Worm (Caenorhabditis elegans) whole organism, late embryonic: ENCODE results near the gene rsp-3.

Source experiments
- F13H6.1 ChIP-seq: sonication (generic microtip); optimal IDR thresholded peaks from 2 replicates; lab custom pipeline; 2016; ENCODE audit warnings: missing genetic modification characterization, missing compliant biosample characterization
- K09A11.1 ChIP-seq: sonication (generic microtip); optimal IDR thresholded peaks from 2 replicates; lab custom pipeline; 2017; ENCODE audit warnings: antibody characterized with exemption, mild to moderate bottlenecking, missing genetic modification characterization, missing compliant biosample characterization; ENCODE audit not compliant: insufficient read depth
- T23F11.4 ChIP-seq: fragments of 200-800 bp; sonication (Bioruptor generic); optimal IDR thresholded peaks from 2 replicates; lab custom pipeline; 2018; ENCODE audit warnings: mild to moderate bottlenecking, missing genetic modification characterization, missing compliant biosample characterization
- Y22D7AL.16 ChIP-seq: sonication (generic microtip); optimal IDR thresholded peaks from 2 replicates; lab custom pipeline; 2016; ENCODE audit warnings: missing genetic modification characterization, missing compliant biosample characterization
- ceh-14 ChIP-seq: sonication (generic microtip); optimal IDR thresholded peaks from 2 replicates; lab custom pipeline; 2016; ENCODE audit warnings: missing genotype, missing genetic modification characterization, missing compliant biosample characterization
- ceh-22 ChIP-seq: sonication (generic microtip); optimal IDR thresholded peaks from 2 replicates; lab custom pipeline; 2017; ENCODE audit warnings: missing biosample characterization, missing genetic modification characterization
- ceh-34 ChIP-seq: sonication (generic microtip); optimal IDR thresholded peaks from 2 replicates; lab custom pipeline; 2016; ENCODE audit warnings: mild to moderate bottlenecking, missing genetic modification characterization, missing compliant biosample characterization
- ceh-48 ChIP-seq: sonication (generic microtip); optimal IDR thresholded peaks from 2 replicates; lab custom pipeline; 2016; ENCODE audit warnings: missing genetic modification characterization, inconsistent platforms, missing compliant biosample characterization
- che-1 ChIP-seq: sonication (generic microtip); optimal IDR thresholded peaks from 2 replicates; lab custom pipeline; 2016; ENCODE audit warnings: mild to moderate bottlenecking, missing genetic modification characterization, missing compliant biosample characterization
- dmd-4 ChIP-seq: sonication (generic microtip); optimal IDR thresholded peaks from 2 replicates; lab custom pipeline; 2016; ENCODE audit warnings: borderline replicate concordance, missing genetic modification characterization, missing compliant biosample characterization
- ets-4 ChIP-seq: sonication (generic microtip); optimal IDR thresholded peaks from 2 replicates; lab custom pipeline; 2016; ENCODE audit warnings: missing genetic modification characterization, missing compliant biosample characterization
- eyg-1 ChIP-seq: sonication (generic microtip); optimal IDR thresholded peaks from 2 replicates; lab custom pipeline; 2016; ENCODE audit warnings: missing genotype, missing genetic modification characterization, missing compliant biosample characterization
- fkh-10 ChIP-seq: fragments of 150-350 bp; optimal IDR thresholded peaks from 2 replicates; lab custom pipeline; 2014; ENCODE audit warnings: missing biosample characterization, missing genetic modification reagents, missing genetic modification characterization
- fkh-6 ChIP-seq: sonication (generic microtip); optimal IDR thresholded peaks from 2 replicates; lab custom pipeline; 2016; ENCODE audit warnings: missing genetic modification characterization, missing compliant biosample characterization
- gmeb-2 ChIP-seq: sonication (generic microtip); optimal IDR thresholded peaks from 2 replicates; lab custom pipeline; 2016; ENCODE audit warnings: missing genetic modification characterization, inconsistent platforms, missing compliant biosample characterization
- hlh-30 ChIP-seq: sonication (generic microtip); optimal IDR thresholded peaks from 2 replicates; lab custom pipeline; 2017; ENCODE audit warnings: antibody characterized with exemption, missing genetic modification characterization, missing compliant biosample characterization; ENCODE audit not compliant: insufficient read depth
- hlh-8 ChIP-seq: sonication (generic microtip); optimal IDR thresholded peaks from 2 replicates; lab custom pipeline; 2016; ENCODE audit warnings: missing genotype, missing genetic modification characterization, missing compliant biosample characterization
- madf-2 ChIP-seq: sonication (generic microtip); optimal IDR thresholded peaks from 2 replicates; lab custom pipeline; 2017; ENCODE audit warnings: missing genetic modification characterization, missing compliant biosample characterization
- mec-3 ChIP-seq: sonication (generic microtip); optimal IDR thresholded peaks from 2 replicates; lab custom pipeline; 2016; ENCODE audit warnings: borderline replicate concordance, missing genetic modification characterization, missing compliant biosample characterization
- nfya-1 ChIP-seq: sonication (generic microtip); optimal IDR thresholded peaks from 2 replicates; lab custom pipeline; 2017; ENCODE audit warnings: missing genetic modification characterization, mild to moderate bottlenecking, missing compliant biosample characterization, antibody characterized with exemption, moderate library complexity
- nhr-232 ChIP-seq: sonication (generic microtip); optimal IDR thresholded peaks from 2 replicates; lab custom pipeline; 2016; ENCODE audit warnings: missing genetic modification characterization, missing compliant biosample characterization
- odd-2 ChIP-seq: sonication (generic microtip); optimal IDR thresholded peaks from 2 replicates; lab custom pipeline; 2017; ENCODE audit warnings: antibody characterized with exemption, mild to moderate bottlenecking, missing genetic modification characterization, missing compliant biosample characterization
- pag-3 ChIP-seq: sonication (generic microtip); optimal IDR thresholded peaks from 2 replicates; lab custom pipeline; 2016; ENCODE audit warnings: missing compliant biosample characterization, missing genetic modification characterization, borderline replicate concordance
- pha-4 ChIP-seq: fragments of 150-350 bp; optimal IDR thresholded peaks from 2 replicates; lab custom pipeline; 2018; ENCODE audit warnings: missing biosample characterization, missing genetic modification reagents, missing genetic modification characterization
- pros-1 ChIP-seq: fragments of 150-350 bp; optimal IDR thresholded peaks from 2 replicates; lab custom pipeline; 2014; ENCODE audit warnings: missing biosample characterization, missing genetic modification reagents, missing genetic modification characterization
- sox-4 ChIP-seq: sonication (generic microtip); optimal IDR thresholded peaks from 2 replicates; lab custom pipeline; 2017; ENCODE audit warnings: mild to moderate bottlenecking, missing genetic modification characterization, inconsistent platforms, missing compliant biosample characterization
- ttx-3 ChIP-seq: sonication (generic microtip); optimal IDR thresholded peaks from 2 replicates; lab custom pipeline; 2016; ENCODE audit warnings: missing genetic modification reagents, missing genetic modification characterization, missing compliant biosample characterization
- unc-3 ChIP-seq, 2 experiments: fragments of 200-800 bp in 1 of 2; sonication (Bioruptor generic) in 1 of 2; sonication (generic microtip) in 1 of 2; conservative IDR thresholded peaks in 1 of 2; optimal IDR thresholded peaks in 1 of 2; 2 replicates each; pipeline versions ENCODE4 v1.3.6 to Lab custom; 2016 to 2022; ENCODE audit warnings: missing compliant biosample characterization in 2 of 2, missing genetic modification characterization in 2 of 2, missing genetic modification reagents in 1 of 2
- zip-5 ChIP-seq: sonication (generic microtip); optimal IDR thresholded peaks from 2 replicates; lab custom pipeline; 2016; ENCODE audit warnings: missing genetic modification characterization, missing compliant biosample characterization
- ztf-16 ChIP-seq: sonication (generic microtip); optimal IDR thresholded peaks from 2 replicates; lab custom pipeline; 2017; ENCODE audit warnings: missing genetic modification characterization, missing compliant biosample characterization

Gene rsp-3

DNA sequence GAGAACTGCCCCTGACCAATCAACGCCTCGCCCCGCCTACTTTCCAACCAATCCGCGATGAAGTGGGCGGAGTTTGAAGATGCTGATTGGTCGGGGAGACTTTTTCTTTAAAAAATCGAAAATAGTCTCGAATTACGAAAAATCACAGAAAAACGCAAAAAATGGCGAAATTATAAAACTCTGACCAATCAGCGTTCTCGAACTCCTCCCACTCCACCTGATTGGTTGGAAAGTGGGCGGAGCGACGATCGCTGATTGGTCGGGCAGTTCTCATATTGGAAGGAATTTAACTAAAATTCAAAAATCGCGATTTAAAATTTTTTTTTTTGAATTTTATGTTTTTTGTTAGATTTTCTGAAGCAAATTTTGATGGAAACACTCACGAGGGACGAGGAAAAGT lies 15.5 kb upstream of the rsp-3 start:
- TF ChIP-seq hlh-8 (tag; lab: Kevin White, UChicago) = no peak
- TF ChIP-seq nfya-1 = peak; percentile 91
- TF ChIP-seq che-1 (tag; lab: Kevin White, UChicago) = no peak
- no peak for TF ChIP-seq hlh-30 (tag; lab: Kevin White, UChicago)
- TF ChIP-seq ceh-14 (tag; lab: Kevin White, UChicago) = no peak

- TF ChIP-seq ztf-16 (tag; lab: Kevin White, UChicago) = no peak
- no peak for TF ChIP-seq ttx-3 (tag; lab: Kevin White, UChicago)
- no peak for TF ChIP-seq T23F11.4 (GFP tag; lab: Kevin White, UChicago)
- TF ChIP-seq nfya-1 = peak; percentile 85
Measured at ce11 chrIII:12702375-12702774, 14.7 kb upstream of the rsp-3 start.

DNA sequence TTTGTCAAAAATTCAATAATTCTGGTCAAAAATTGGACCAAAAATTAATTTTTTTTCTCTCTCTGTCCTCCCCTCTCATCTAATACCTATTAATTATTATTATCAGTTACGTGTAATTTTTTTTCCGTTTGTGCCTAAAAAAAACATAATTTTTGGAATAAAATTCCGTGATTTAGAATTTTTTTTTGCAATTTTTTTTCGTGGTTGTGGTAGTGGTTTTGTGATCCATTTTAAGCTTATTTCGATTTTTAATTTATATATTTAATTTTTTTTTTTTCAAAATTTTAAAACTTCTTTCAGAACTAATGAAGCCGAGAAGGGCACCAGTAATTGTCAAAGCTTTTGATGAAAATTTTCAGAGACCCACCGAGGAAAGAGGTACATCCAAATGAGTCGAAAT lies 11.5 kb upstream of the rsp-3 start, which contains the start of gene sas-1:
sas-1 (plus strand) TSS at position 301 of the 400 bp plus-strand sequence.
- no peak for TF ChIP-seq ceh-48
- no peak for TF ChIP-seq nhr-232 (tag; lab: Kevin White, UChicago)
- TF ChIP-seq fkh-10 = no peak
- no peak for TF ChIP-seq eyg-1 (tag; lab: Kevin White, UChicago)
- no peak for TF ChIP-seq pros-1 (tag; lab: Kevin White, UChicago)
- no peak for TF ChIP-seq ceh-22
- no peak for TF ChIP-seq ceh-34 (tag; lab: Kevin White, UChicago)

DNA sequence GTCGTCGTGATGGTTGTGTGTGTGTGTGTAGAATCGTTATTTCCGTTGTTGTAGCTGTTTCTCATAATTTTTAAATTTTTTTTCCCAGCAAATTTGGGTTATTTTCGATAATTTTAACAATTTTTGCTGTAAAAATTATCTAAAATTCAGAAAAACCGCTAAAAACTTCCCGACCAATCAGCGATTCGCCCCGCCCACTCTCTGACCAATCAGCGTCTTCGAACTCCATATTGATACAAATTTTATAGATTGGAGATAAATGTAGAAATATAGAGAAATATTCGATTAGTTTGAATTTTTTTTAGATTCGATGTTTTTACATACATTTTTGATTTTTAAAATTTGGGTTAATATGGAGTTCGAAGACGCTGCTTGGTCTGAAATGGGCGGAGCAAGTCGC lies 9.9 kb upstream of the rsp-3 start:
- TF ChIP-seq nfya-1 (peak; percentile 70), ceh-14 (tag; lab: Kevin White, UChicago) (no peak), madf-2 (tag; lab: Kevin White, UChicago) (no peak)

ce11 chrIII:12687382-12687781 lies 340 bp downstream of the rsp-3 start:
- TF ChIP-seq ets-4 (tag; lab: Kevin White, UChicago) (no peak), odd-2 (tag; lab: Kevin White, UChicago) (no peak), ztf-16 (tag; lab: Kevin White, UChicago) (no peak), fkh-6 (tag; lab: Kevin White, UChicago) (no peak), hlh-8 (tag; lab: Kevin White, UChicago) (no peak), ceh-22 (no peak), F13H6.1 (no peak), unc-3 (GFP tag; conservative IDR thresholded peaks at IDR 0.05; lab: Robert Waterston, UW) (no peak), unc-3 (tag; optimal IDR thresholded peaks at IDR 0.05; lab: Kevin White, UChicago) (no peak), pha-4 (tag; lab: Kevin White, UChicago) (no peak), gmeb-2 (tag; lab: Kevin White, UChicago) (no peak), mec-3 (tag; lab: Kevin White, UChicago) (no peak), madf-2 (tag; lab: Kevin White, UChicago) (no peak), dmd-4 (no peak), pag-3 (tag; lab: Kevin White, UChicago) (no peak), zip-5 (tag; lab: Kevin White, UChicago) (no peak), sox-4 (tag; lab: Kevin White, UChicago) (no peak), K09A11.1 (tag; lab: Kevin White, UChicago) (no peak), Y22D7AL.16 (tag; lab: Kevin White, UChicago) (no peak)
